Worm (Caenorhabditis elegans): ENCODE results near the gene K03B8.11.

DNA sequence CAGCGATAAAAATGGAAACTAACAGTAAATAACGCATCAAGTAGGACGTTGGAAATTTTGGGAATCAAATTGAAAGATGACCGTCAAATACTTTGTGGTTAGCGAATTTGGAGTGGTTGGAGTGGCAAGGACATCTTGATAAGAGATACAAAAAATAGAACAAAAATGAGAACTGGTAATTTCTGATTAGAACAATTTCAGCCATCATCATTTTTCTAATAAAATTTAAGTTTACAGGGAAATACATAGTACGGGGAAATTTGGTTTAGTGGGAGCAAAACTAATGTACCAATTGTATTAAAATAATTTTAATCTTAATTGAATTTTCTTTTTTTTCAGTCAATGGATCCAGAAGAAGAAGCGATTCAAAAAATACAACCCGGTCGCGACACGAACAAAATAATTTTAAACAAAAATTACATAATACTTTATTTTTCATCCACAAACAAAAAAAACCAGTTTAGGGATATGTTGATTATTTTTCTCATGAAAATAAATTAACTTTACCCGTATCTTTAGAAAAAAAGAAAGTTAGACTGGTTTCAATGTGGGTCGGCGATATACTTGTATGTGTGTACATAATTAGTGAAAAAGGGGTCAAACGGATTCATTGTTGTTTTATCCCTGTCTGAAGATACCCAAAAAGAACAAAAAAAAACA, 20.7 kb upstream of the K03B8.11 start, which contains the start of the genes K03B8.8 and grl-3:
- TF ChIP-seq tbx-2 (tag; optimal IDR thresholded peaks at IDR 0.05) = no peak
- TF ChIP-seq unc-39 (tag; optimal IDR thresholded peaks at IDR 0.05) = no peak
- no peak for TF ChIP-seq skn-1 (tag; optimal IDR thresholded peaks at IDR 0.05)
- TF ChIP-seq ama-1 (optimal IDR thresholded peaks at IDR 0.05) = no peak
- TF ChIP-seq fos-1 (tag; optimal IDR thresholded peaks at IDR 0.05) = no peak
- TF ChIP-seq elt-3 (tag; optimal IDR thresholded peaks at IDR 0.05) = no peak
- TF ChIP-seq egl-27 (tag; optimal IDR thresholded peaks at IDR 0.05) = no peak
